Worm (Caenorhabditis elegans) whole organism, L3 larva: ENCODE data around the gene T10H9.1.

Source experiments
- R02D3.7 ChIP-seq: fragments of 150-350 bp; optimal IDR thresholded peaks from 2 replicates; lab custom pipeline; 2014; ENCODE audit warnings: missing biosample characterization, missing genetic modification characterization
- aly-2 ChIP-seq: fragments of 150-350 bp; optimal IDR thresholded peaks from 2 replicates; lab custom pipeline; 2014; ENCODE audit warnings: missing biosample characterization, missing genetic modification characterization
- ama-1 ChIP-seq: fragments of 150-350 bp; optimal IDR thresholded peaks from 2 replicates; lab custom pipeline; 2018
- ceh-16 ChIP-seq: sonication (generic microtip); optimal IDR thresholded peaks from 2 replicates; lab custom pipeline; 2017; ENCODE audit warnings: missing biosample characterization, missing genetic modification characterization
- ceh-9 ChIP-seq: sonication (generic microtip); optimal IDR thresholded peaks from 2 replicates; lab custom pipeline; 2018; ENCODE audit warnings: missing biosample characterization, missing genetic modification characterization
- daf-12 ChIP-seq: fragments of 150-350 bp; optimal IDR thresholded peaks from 2 replicates; lab custom pipeline; 2014; ENCODE audit warnings: missing biosample characterization, missing genetic modification reagents, missing genetic modification characterization
- egl-27 ChIP-seq: sonication (generic microtip); optimal IDR thresholded peaks from 4 replicates; lab custom pipeline; 2017; ENCODE audit warnings: missing biosample characterization, missing genetic modification reagents, missing genetic modification characterization
- egl-5 ChIP-seq: fragments of 150-350 bp; optimal IDR thresholded peaks from 2 replicates; lab custom pipeline; 2017; ENCODE audit warnings: missing biosample characterization, missing genetic modification reagents, missing genetic modification characterization, inconsistent platforms
- elt-2 ChIP-seq: sonication (generic microtip); optimal IDR thresholded peaks from 2 replicates; lab custom pipeline; 2016; ENCODE audit warnings: missing genetic modification reagents, mild to moderate bottlenecking, missing genetic modification characterization, missing compliant biosample characterization
- elt-3 ChIP-seq, 3 experiments: fragments of 150-350 bp in 1 of 3; sonication (generic microtip) in 2 of 3; optimal IDR thresholded peaks; 2 replicates in 2 of 3; 4 replicates in 1 of 3; lab custom pipeline; 2014 to 2017; ENCODE audit warnings: missing biosample characterization in 3 of 3, missing genetic modification characterization in 3 of 3
- fkh-2 ChIP-seq: fragments of 150-350 bp; optimal IDR thresholded peaks from 2 replicates; lab custom pipeline; 2014; ENCODE audit warnings: missing biosample characterization, missing genetic modification reagents, missing genetic modification characterization
- fos-1 ChIP-seq: fragments of 150-350 bp; optimal IDR thresholded peaks from 2 replicates; lab custom pipeline; 2014; ENCODE audit warnings: missing biosample characterization, missing genetic modification characterization
- jun-1 ChIP-seq: fragments of 150-350 bp; optimal IDR thresholded peaks from 2 replicates; lab custom pipeline; 2014; ENCODE audit warnings: missing biosample characterization, missing genetic modification reagents, missing genetic modification characterization
- lin-15B ChIP-seq: fragments of 150-350 bp; optimal IDR thresholded peaks from 2 replicates; lab custom pipeline; 2014; ENCODE audit warnings: missing biosample characterization, missing genetic modification characterization
- lin-39 ChIP-seq: fragments of 150-350 bp; optimal IDR thresholded peaks from 2 replicates; lab custom pipeline; 2018; ENCODE audit warnings: missing biosample characterization, missing genetic modification reagents, missing genetic modification characterization
- lsy-12 ChIP-seq: sonication (generic microtip); optimal IDR thresholded peaks from 2 replicates; lab custom pipeline; 2016; ENCODE audit warnings: mild to moderate bottlenecking, missing genetic modification characterization, missing compliant biosample characterization
- mdl-1 ChIP-seq: fragments of 150-350 bp; optimal IDR thresholded peaks from 2 replicates; lab custom pipeline; 2014; ENCODE audit warnings: missing biosample characterization, missing genetic modification characterization
- mml-1 ChIP-seq: fragments of 150-350 bp; sonication (generic microtip); optimal IDR thresholded peaks from 3 replicates; lab custom pipeline; 2014; ENCODE audit warnings: missing biosample characterization, missing genetic modification characterization
- nfya-1 ChIP-seq: sonication (generic microtip); optimal IDR thresholded peaks from 2 replicates; lab custom pipeline; 2017; ENCODE audit warnings: missing genetic modification characterization, mild to moderate bottlenecking, missing compliant biosample characterization, antibody characterized with exemption, moderate library complexity; ENCODE audit not compliant: insufficient read depth
- nhr-11 ChIP-seq: fragments of 150-350 bp; optimal IDR thresholded peaks from 2 replicates; lab custom pipeline; 2014; ENCODE audit warnings: missing biosample characterization, missing genetic modification characterization
- nhr-12 ChIP-seq: fragments of 150-350 bp; optimal IDR thresholded peaks from 2 replicates; lab custom pipeline; 2014; ENCODE audit warnings: missing biosample characterization, missing genetic modification characterization
- nhr-23 ChIP-seq: fragments of 150-350 bp; optimal IDR thresholded peaks from 2 replicates; lab custom pipeline; 2014; ENCODE audit warnings: missing biosample characterization, missing genetic modification reagents, missing genetic modification characterization
- nhr-237 ChIP-seq: fragments of 150-350 bp; optimal IDR thresholded peaks from 2 replicates; lab custom pipeline; 2014; ENCODE audit warnings: missing biosample characterization, missing genetic modification characterization
- nhr-25 ChIP-seq: sonication (generic microtip); optimal IDR thresholded peaks from 2 replicates; lab custom pipeline; 2017; ENCODE audit warnings: missing biosample characterization, missing genetic modification characterization
- nhr-28 ChIP-seq: fragments of 150-350 bp; optimal IDR thresholded peaks from 2 replicates; lab custom pipeline; 2014; ENCODE audit warnings: missing biosample characterization, missing genetic modification characterization
- nhr-67 ChIP-seq: fragments of 150-350 bp; optimal IDR thresholded peaks from 2 replicates; lab custom pipeline; 2014; ENCODE audit warnings: missing biosample characterization, missing genetic modification characterization
- nhr-77 ChIP-seq: fragments of 150-350 bp; optimal IDR thresholded peaks from 2 replicates; lab custom pipeline; 2014; ENCODE audit warnings: missing biosample characterization, missing genetic modification characterization
- pha-4 ChIP-seq: fragments of 150-350 bp; optimal IDR thresholded peaks from 2 replicates; lab custom pipeline; 2014; ENCODE audit warnings: missing biosample characterization, missing genetic modification reagents, missing genetic modification characterization
- pqm-1 ChIP-seq: fragments of 150-350 bp; optimal IDR thresholded peaks from 2 replicates; lab custom pipeline; 2017; ENCODE audit warnings: missing biosample characterization, missing genetic modification characterization, inconsistent platforms
- skn-1 ChIP-seq: fragments of 150-350 bp; optimal IDR thresholded peaks from 2 replicates; lab custom pipeline; 2014; ENCODE audit warnings: missing biosample characterization, missing genetic modification characterization
- snpc-4 ChIP-seq: fragments of 150-350 bp; optimal IDR thresholded peaks from 2 replicates; lab custom pipeline; 2014; ENCODE audit warnings: missing biosample characterization, missing genetic modification characterization
- tbx-2 ChIP-seq: sonication (generic microtip); optimal IDR thresholded peaks from 2 replicates; lab custom pipeline; 2016; ENCODE audit warnings: mild to moderate bottlenecking, missing genetic modification characterization, missing compliant biosample characterization
- unc-39 ChIP-seq: sonication (generic microtip); optimal IDR thresholded peaks from 4 replicates; lab custom pipeline; 2017; ENCODE audit warnings: missing biosample characterization, missing genetic modification characterization
- unc-62 ChIP-seq: fragments of 150-350 bp; sonication (generic microtip); optimal IDR thresholded peaks from 4 replicates; lab custom pipeline; 2014; ENCODE audit warnings: missing biosample characterization, missing genetic modification reagents, missing genetic modification characterization
- ztf-11 ChIP-seq: fragments of 150-350 bp; optimal IDR thresholded peaks from 2 replicates; lab custom pipeline; 2014; ENCODE audit warnings: missing biosample characterization, missing genetic modification characterization
- ztf-4 ChIP-seq: fragments of 150-350 bp; optimal IDR thresholded peaks from 2 replicates; lab custom pipeline; 2014; ENCODE audit warnings: missing biosample characterization, missing genetic modification characterization

Gene T10H9.1

DNA sequence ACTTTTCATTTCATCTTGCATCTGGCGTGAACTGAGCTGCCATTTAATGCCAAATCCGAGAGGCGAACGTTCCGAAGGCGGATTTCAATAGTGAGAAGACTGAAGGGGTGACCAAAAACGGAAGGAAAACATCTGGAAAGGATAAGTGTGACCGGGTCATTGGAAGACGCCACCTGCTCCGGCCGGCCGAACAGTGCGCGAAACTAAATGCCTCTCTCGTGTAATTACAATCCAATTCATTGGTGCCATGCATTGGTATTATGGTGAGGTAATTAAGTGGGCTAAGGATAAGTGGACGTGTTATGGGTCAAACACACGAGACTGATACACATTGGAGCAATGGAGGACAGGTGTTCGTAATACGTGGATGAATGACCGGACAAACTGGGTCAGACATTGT lies 35.1 kb downstream of the T10H9.1 start:
- no peak for TF ChIP-seq egl-27
- no peak for TF ChIP-seq ztf-4 (tag; lab: Kevin White, UChicago)
- no peak for TF ChIP-seq daf-12 (tag; lab: Kevin White, UChicago)
- TF ChIP-seq skn-1 (tag; lab: Kevin White, UChicago): no peak
- no peak for TF ChIP-seq aly-2
- no peak for TF ChIP-seq ceh-16 (tag; lab: Kevin White, UChicago)
- TF ChIP-seq egl-5: no peak
- no peak for TF ChIP-seq snpc-4 (tag; lab: Kevin White, UChicago)
- no peak for TF ChIP-seq pqm-1
- TF ChIP-seq nhr-28: no peak
- no peak for TF ChIP-seq elt-2 (tag; lab: Kevin White, UChicago)
- TF ChIP-seq tbx-2 (tag; lab: Kevin White, UChicago): no peak
- no peak for TF ChIP-seq fos-1 (tag; lab: Kevin White, UChicago)
- TF ChIP-seq fkh-2 (tag; lab: Kevin White, UChicago): no peak
- TF ChIP-seq ceh-9 (tag; lab: Kevin White, UChicago): no peak
- TF ChIP-seq nhr-25 (tag; lab: Kevin White, UChicago): no peak
- no peak for TF ChIP-seq lin-39
- no peak for TF ChIP-seq ama-1 (lab: Kevin White, UChicago)
- no peak for TF ChIP-seq mml-1 (tag; lab: Kevin White, UChicago)

DNA sequence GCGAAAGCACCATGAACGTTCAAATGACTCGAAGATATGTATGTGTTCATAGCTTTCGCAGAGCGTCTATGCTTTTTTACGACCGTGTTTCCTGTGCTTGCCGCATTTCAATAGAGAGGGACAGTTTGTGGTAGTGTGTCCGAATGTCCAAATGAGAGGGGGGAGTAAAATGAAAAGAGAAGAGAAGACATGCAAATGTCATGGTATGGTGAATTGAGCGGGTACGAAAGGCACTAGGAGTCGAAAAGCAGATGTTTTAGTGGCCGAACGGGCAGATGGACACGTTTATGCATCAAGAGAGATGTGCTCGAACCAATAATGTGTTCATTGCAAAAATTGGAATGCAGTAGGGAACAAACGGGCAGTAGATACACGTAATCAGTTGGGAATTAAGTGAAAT lies 36.1 kb downstream of the T10H9.1 start:
- TF ChIP-seq lsy-12 (tag; lab: Kevin White, UChicago): no peak
- no peak for TF ChIP-seq nhr-11 (tag; lab: Kevin White, UChicago)
- no peak for TF ChIP-seq lin-39
- TF ChIP-seq elt-3 (tag; optimal IDR thresholded peaks at IDR 0.05; lab: Kevin White, UChicago): no peak
- no peak for TF ChIP-seq egl-5
- TF ChIP-seq ceh-16 (tag; lab: Kevin White, UChicago): no peak
- TF ChIP-seq nhr-237 (tag; lab: Kevin White, UChicago): no peak
- TF ChIP-seq mdl-1 (tag; lab: Kevin White, UChicago): no peak
- no peak for TF ChIP-seq tbx-2 (tag; lab: Kevin White, UChicago)
- TF ChIP-seq, all 47 proteins: peak for 0

DNA sequence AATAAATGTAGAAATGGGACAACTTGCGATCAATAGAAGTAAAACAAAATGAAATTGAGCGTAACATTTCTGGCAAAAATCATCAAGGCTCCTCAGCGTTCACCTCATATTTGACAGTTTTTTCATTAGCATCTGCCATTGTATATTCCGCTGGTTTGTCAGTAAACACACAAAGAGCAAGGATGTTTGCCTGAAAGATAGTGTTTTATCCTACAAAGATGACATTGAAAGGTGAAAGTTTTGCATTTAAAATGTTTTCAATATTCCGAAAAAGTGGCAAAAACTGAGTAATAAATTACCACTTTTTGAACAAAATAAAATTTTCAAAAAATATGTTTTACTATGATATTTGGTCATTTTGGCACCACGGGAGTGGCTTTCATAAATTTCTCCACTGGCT lies 36.5 kb downstream of the T10H9.1 start:
- TF ChIP-seq nhr-11 (tag; lab: Kevin White, UChicago) (no peak), lin-15B (tag; lab: Kevin White, UChicago) (no peak), R02D3.7 (no peak), nhr-77 (no peak), ztf-11 (tag; lab: Kevin White, UChicago) (no peak), pha-4 (no peak), aly-2 (no peak), egl-27 (no peak), daf-12 (tag; lab: Kevin White, UChicago) (no peak), jun-1 (tag; lab: Kevin White, UChicago) (no peak), lin-39 (no peak), unc-39 (tag; lab: Kevin White, UChicago) (no peak), nhr-67 (no peak), fos-1 (tag; lab: Kevin White, UChicago) (no peak), ztf-4 (tag; lab: Kevin White, UChicago) (no peak), mml-1 (tag; lab: Kevin White, UChicago) (no peak)

DNA sequence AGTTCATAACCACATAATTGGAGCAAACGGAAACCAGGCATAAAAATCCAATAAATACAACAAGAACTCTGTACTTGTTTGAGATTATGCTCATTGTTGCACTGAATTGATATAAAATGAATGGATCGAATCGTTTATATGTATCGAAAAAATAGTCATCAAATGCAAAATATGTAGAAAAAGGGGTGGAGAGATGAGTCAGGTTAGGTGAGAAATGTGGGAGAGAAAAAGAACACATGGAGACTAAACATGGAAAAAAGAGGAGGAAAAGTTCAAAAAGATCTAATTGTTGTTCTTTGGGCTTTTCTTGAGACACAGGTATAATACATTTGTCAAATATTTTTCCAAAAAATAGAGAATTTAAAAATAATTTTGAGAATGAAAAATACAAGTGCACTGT lies 39.0 kb downstream of the T10H9.1 start, which contains the start of gene K11G9.5:
K11G9.5 (minus strand) TSS at position 101 of the 400 bp plus-strand sequence.
- no peak for TF ChIP-seq pha-4
- TF ChIP-seq aly-2: no peak
- no peak for TF ChIP-seq elt-3 (tag; optimal IDR thresholded peaks at IDR 0.05; lab: Kevin White, UChicago)
- TF ChIP-seq nhr-23 (tag; lab: Kevin White, UChicago): no peak
- no peak for TF ChIP-seq unc-62 (GFP tag; lab: Kevin White, UChicago)
- TF ChIP-seq egl-27: no peak
- no peak for TF ChIP-seq nfya-1
- no peak for TF ChIP-seq skn-1 (tag; lab: Kevin White, UChicago)
- TF ChIP-seq egl-5: no peak
- no peak for TF ChIP-seq tbx-2 (tag; lab: Kevin White, UChicago)
- TF ChIP-seq nhr-77: no peak
- no peak for TF ChIP-seq R02D3.7
- no peak for TF ChIP-seq fos-1 (tag; lab: Kevin White, UChicago)
- no peak for TF ChIP-seq ceh-16 (tag; lab: Kevin White, UChicago)

DNA sequence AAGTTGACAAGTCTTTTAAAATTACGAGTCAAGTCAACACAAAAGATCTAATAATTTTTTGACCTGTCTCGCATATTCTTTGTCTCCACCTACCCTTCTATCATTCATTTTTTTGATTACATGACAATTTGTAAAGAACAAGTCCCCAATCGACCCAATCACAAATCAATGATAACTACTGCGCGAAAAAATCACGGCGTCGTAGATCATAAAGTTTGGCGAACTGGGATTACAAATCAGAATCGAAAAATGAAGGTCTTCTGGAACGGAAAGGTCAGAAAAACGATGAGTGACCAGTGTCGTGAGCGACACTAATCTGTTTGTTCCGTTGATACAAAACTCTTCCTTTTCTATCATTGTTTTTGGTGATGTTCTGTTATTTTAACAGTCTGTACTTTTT lies 40.7 kb downstream of the T10H9.1 start:
- peak; percentile 62 for TF ChIP-seq nhr-25 (tag; lab: Kevin White, UChicago)
- no peak for TF ChIP-seq nhr-12 (tag; lab: Kevin White, UChicago)
